Worm (Caenorhabditis elegans) whole organism, L4/young adult: Measurements from ENCODE around the gene tftc-3.

ENCODE experiments used
- W03F9.2 ChIP-seq: fragments of 150-350 bp; optimal IDR thresholded peaks from 2 replicates; lab custom pipeline; 2014; ENCODE audit warnings: missing biosample characterization, missing genetic modification characterization
- dao-5 ChIP-seq: sonication (generic microtip); optimal IDR thresholded peaks from 2 replicates; lab custom pipeline; 2016; ENCODE audit warnings: missing genotype, missing genetic modification characterization, moderate library complexity, missing compliant biosample characterization
- him-1 ChIP-seq: sonication (generic microtip); optimal IDR thresholded peaks from 2 replicates; lab custom pipeline; 2016; ENCODE audit warnings: missing genotype, missing genetic modification reagents, missing genetic modification characterization, missing compliant biosample characterization

DNA sequence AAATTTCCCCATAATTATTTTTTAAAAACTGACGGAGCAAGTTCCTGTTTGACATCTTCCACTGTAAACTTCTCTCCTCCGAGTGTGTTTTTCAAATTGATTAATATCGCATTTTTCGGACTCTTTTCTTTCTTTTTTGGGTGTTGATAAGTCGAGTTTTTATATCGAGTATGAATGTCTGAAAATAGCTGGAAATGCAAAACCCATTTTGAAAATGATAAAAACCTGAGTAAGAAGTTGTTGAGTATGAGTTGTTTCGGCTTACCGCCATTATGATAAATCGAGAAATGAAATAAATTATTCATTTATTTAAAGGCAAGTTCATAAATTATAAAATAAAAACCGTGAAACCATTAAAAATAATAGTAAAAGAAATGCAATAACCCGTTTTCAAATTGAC lies 24.4 kb downstream of the tftc-3 start, which contains the start of gene ZK856.18:
- no peak for TF ChIP-seq him-1 (tag; lab: Kevin White, UChicago)
- no peak for TF ChIP-seq dao-5 (tag; lab: Kevin White, UChicago)
- no peak for TF ChIP-seq W03F9.2 (tag; lab: Kevin White, UChicago)
